Worm (Caenorhabditis elegans) whole organism, mixed stage, embryonic: ENCODE data around the gene ssp-10.

ENCODE experiments used
- nhr-28 ChIP-seq: fragments of 150-350 bp; optimal IDR thresholded peaks from 2 replicates; lab custom pipeline; 2014; ENCODE audit warnings: missing biosample characterization, missing genetic modification characterization
- pha-4 ChIP-seq: fragments of 150-350 bp; optimal IDR thresholded peaks from 2 replicates; lab custom pipeline; 2018; ENCODE audit warnings: missing biosample characterization, missing genetic modification reagents, missing genetic modification characterization
- snpc-4 ChIP-seq: fragments of 150-350 bp; optimal IDR thresholded peaks from 2 replicates; lab custom pipeline; 2014; ENCODE audit warnings: missing biosample characterization, missing genetic modification characterization
- unc-39 ChIP-seq: fragments of 150-350 bp; optimal IDR thresholded peaks from 2 replicates; lab custom pipeline; 2014; ENCODE audit warnings: missing biosample characterization, missing genetic modification characterization
- unc-62 ChIP-seq: fragments of 150-350 bp; optimal IDR thresholded peaks from 2 replicates; lab custom pipeline; 2014; ENCODE audit warnings: missing biosample characterization, missing genetic modification reagents, missing genetic modification characterization

ce11 chrIV:9848075-9848474 lies 2.8 kb downstream of the ssp-10 start, which contains the start of gene K07F5.7:
- TF ChIP-seq pha-4 (no peak), nhr-28 (tag; lab: Kevin White, UChicago) (no peak), unc-39 (tag; lab: Kevin White, UChicago) (no peak), unc-62 (GFP tag; lab: Kevin White, UChicago) (no peak), snpc-4 (tag; lab: Kevin White, UChicago) (no peak)
